Worm (Caenorhabditis elegans): ENCODE measurements around the gene oac-32.

oac-32 gene

ce11 chrV:1547843-1548242 is 2.3 kb upstream of the oac-32 start, which contains the start of gene F52F10.2:
Gene F52F10.2 (plus strand): TSS chrV:1548143.
- TF ChIP-seq blmp-1 (tag; optimal IDR thresholded peaks at IDR 0.05) (no peak), elt-3 (tag; optimal IDR thresholded peaks at IDR 0.05) (no peak), sup-37 (GFP tag; optimal IDR thresholded peaks at IDR 0.05) (no peak), dsc-1 (tag; optimal IDR thresholded peaks at IDR 0.05) (no peak), ceh-90 (tag; optimal IDR thresholded peaks at IDR 0.05) (no peak), mep-1 (tag; optimal IDR thresholded peaks at IDR 0.05) (no peak), lin-39 (tag; optimal IDR thresholded peaks at IDR 0.05) (no peak), aly-2 (tag; optimal IDR thresholded peaks at IDR 0.05) (no peak), ama-1 (optimal IDR thresholded peaks at IDR 0.05) (no peak), sox-4 (tag; optimal IDR thresholded peaks at IDR 0.05) (no peak), unc-62 (GFP tag; optimal IDR thresholded peaks at IDR 0.05) (no peak)

ce11 chrV:1541786-1542185 is 3.8 kb downstream of the oac-32 start, which contains the start of gene oac-31:
Gene oac-31 (minus strand): TSS chrV:1541886.
- no peak for TF ChIP-seq ets-5 (GFP tag; IDR thresholded peaks at IDR 0.05)
- TF ChIP-seq C34B4.2 (tag; optimal IDR thresholded peaks at IDR 0.05), result no peak
- TF ChIP-seq lin-13 (GFP tag; optimal IDR thresholded peaks at IDR 0.05), result no peak

ce11 chrV:1540249-1540648 is 5.3 kb downstream of the oac-32 start:
- TF ChIP-seq ets-5 (GFP tag; IDR thresholded peaks at IDR 0.05) (0 out of 2 replicates have a peak, but pooled peaks have one; percentile 33), nhr-76 (tag; optimal IDR thresholded peaks at IDR 0.05) (no peak)

ce11 chrV:1538842-1539241 is 6.7 kb downstream of the oac-32 start:
- TF ChIP-seq lsy-2 (tag; optimal IDR thresholded peaks at IDR 0.05), result no peak
- TF ChIP-seq F16B12.6 (tag; optimal IDR thresholded peaks at IDR 0.05), result no peak
- TF ChIP-seq nhr-47 (tag; optimal IDR thresholded peaks at IDR 0.05), result no peak
- TF ChIP-seq egl-27 (tag; optimal IDR thresholded peaks at IDR 0.05), result no peak
- TF ChIP-seq sptf-1 (tag; optimal IDR thresholded peaks at IDR 0.05), result no peak

ce11 chrV:1536979-1537378 is 8.6 kb downstream of the oac-32 start, which contains the start of gene K02H11.9:
Gene K02H11.9 (minus strand): TSS chrV:1537079.
- TF ChIP-seq ceh-63 (GFP tag; optimal IDR thresholded peaks at IDR 0.05), result no peak

- TF ChIP-seq efl-1 (optimal IDR thresholded peaks at IDR 0.05) (no peak), efl-1 (GFP tag; optimal IDR thresholded peaks at IDR 0.05 in 1 of 2) (peak in 1 of 2 experiments; percentile 23), tlp-1 (tag; optimal IDR thresholded peaks at IDR 0.05) (no peak)
Observed at ce11 chrV:1534315-1534714, 11.3 kb downstream of the oac-32 start, which contains the start of gene trx-5. Gene trx-5 (minus strand): TSS chrV:1534415.

- TF ChIP-seq aly-2 (tag; optimal IDR thresholded peaks at IDR 0.05) (no peak), aha-1 (tag; optimal IDR thresholded peaks at IDR 0.05) (no peak), C16A3.4 (tag; optimal IDR thresholded peaks at IDR 0.05) (no peak), mdl-1 (tag; optimal IDR thresholded peaks at IDR 0.05) (no peak), ceh-90 (tag; optimal IDR thresholded peaks at IDR 0.05) (no peak), snpc-4 (tag; optimal IDR thresholded peaks at IDR 0.05) (no peak), dsc-1 (tag; optimal IDR thresholded peaks at IDR 0.05) (no peak)
Observed at ce11 chrV:1532455-1532854, 13.1 kb downstream of the oac-32 start.

- no peak for TF ChIP-seq fkh-4 (tag; optimal IDR thresholded peaks at IDR 0.05; ENCODE audit: borderline replicate concordance)
- no peak for TF ChIP-seq mdl-1 (tag; optimal IDR thresholded peaks at IDR 0.05)
- TF ChIP-seq nhr-19 (GFP tag; conservative IDR thresholded peaks at IDR 0.05), result no peak
- TF ChIP-seq vab-15 (tag; optimal IDR thresholded peaks at IDR 0.05), result no peak
- TF ChIP-seq sup-37 (GFP tag; optimal IDR thresholded peaks at IDR 0.05), result no peak
Observed at ce11 chrV:1531159-1531558, 14.4 kb downstream of the oac-32 start, which contains the start of gene K02H11.4. Gene K02H11.4 (minus strand): TSS chrV:1531259.

All from whole organism, L1 larva.